Worm (Caenorhabditis elegans) whole organism, late embryonic: ENCODE measurements around the gene rpn-6.1.
A peak's percentile ranks its signal among the peaks of the same experiment; 100 is the strongest.

Source experiments
- K02D7.2 ChIP-seq: sonication (generic microtip); optimal IDR thresholded peaks from 2 replicates; lab custom pipeline; 2017; ENCODE audit warnings: mild to moderate bottlenecking, missing genetic modification characterization, missing compliant biosample characterization
- K09A11.1 ChIP-seq: sonication (generic microtip); optimal IDR thresholded peaks from 2 replicates; lab custom pipeline; 2017; ENCODE audit warnings: antibody characterized with exemption, mild to moderate bottlenecking, missing genetic modification characterization, missing compliant biosample characterization; ENCODE audit not compliant: insufficient read depth
- T23F11.4 ChIP-seq: fragments of 200-800 bp; sonication (Bioruptor generic); optimal IDR thresholded peaks from 2 replicates; lab custom pipeline; 2018; ENCODE audit warnings: mild to moderate bottlenecking, missing genetic modification characterization, missing compliant biosample characterization
- ahr-1 ChIP-seq: sonication (generic microtip); optimal IDR thresholded peaks from 2 replicates; lab custom pipeline; 2016; ENCODE audit warnings: missing genetic modification characterization, missing compliant biosample characterization
- ama-1 ChIP-seq: fragments of 150-350 bp; optimal IDR thresholded peaks from 2 replicates; lab custom pipeline; 2014
- ceh-2 ChIP-seq: sonication (generic microtip); optimal IDR thresholded peaks from 2 replicates; lab custom pipeline; 2016; ENCODE audit warnings: missing genotype, missing genetic modification characterization, missing compliant biosample characterization
- ceh-22 ChIP-seq: sonication (generic microtip); optimal IDR thresholded peaks from 2 replicates; lab custom pipeline; 2017; ENCODE audit warnings: missing biosample characterization, missing genetic modification characterization
- ceh-24 ChIP-seq: sonication (generic microtip); optimal IDR thresholded peaks from 2 replicates; lab custom pipeline; 2016; ENCODE audit warnings: mild to moderate bottlenecking, missing genetic modification characterization, missing compliant biosample characterization
- ceh-48 ChIP-seq: sonication (generic microtip); optimal IDR thresholded peaks from 2 replicates; lab custom pipeline; 2016; ENCODE audit warnings: missing genetic modification characterization, inconsistent platforms, missing compliant biosample characterization
- ceh-6 ChIP-seq: fragments of 200-800 bp; sonication (Bioruptor generic); optimal IDR thresholded peaks from 2 replicates; lab custom pipeline; 2018; ENCODE audit warnings: mild to moderate bottlenecking, missing genetic modification characterization, missing compliant biosample characterization
- ceh-9 ChIP-seq: sonication (generic microtip); optimal IDR thresholded peaks from 2 replicates; lab custom pipeline; 2016; ENCODE audit warnings: mild to moderate bottlenecking, missing genetic modification characterization, inconsistent platforms, missing compliant biosample characterization
- dve-1 ChIP-seq: sonication (generic microtip); optimal IDR thresholded peaks from 2 replicates; lab custom pipeline; 2017; ENCODE audit warnings: antibody characterized with exemption, mild to moderate bottlenecking, missing genetic modification characterization, missing compliant biosample characterization
- elt-2 ChIP-seq: sonication (generic microtip); optimal IDR thresholded peaks from 2 replicates; lab custom pipeline; 2016; ENCODE audit warnings: missing genetic modification reagents, missing genetic modification characterization, missing compliant biosample characterization
- elt-4 ChIP-seq: sonication (generic microtip); optimal IDR thresholded peaks from 2 replicates; lab custom pipeline; 2016; ENCODE audit warnings: missing genetic modification characterization, missing compliant biosample characterization
- ets-4 ChIP-seq: sonication (generic microtip); optimal IDR thresholded peaks from 2 replicates; lab custom pipeline; 2016; ENCODE audit warnings: missing genetic modification characterization, missing compliant biosample characterization
- fkh-10 ChIP-seq: fragments of 150-350 bp; optimal IDR thresholded peaks from 2 replicates; lab custom pipeline; 2014; ENCODE audit warnings: missing biosample characterization, missing genetic modification reagents, missing genetic modification characterization
- fkh-6 ChIP-seq: sonication (generic microtip); optimal IDR thresholded peaks from 2 replicates; lab custom pipeline; 2016; ENCODE audit warnings: missing genetic modification characterization, missing compliant biosample characterization
- hlh-15 ChIP-seq: sonication (generic microtip); optimal IDR thresholded peaks from 2 replicates; lab custom pipeline; 2016; ENCODE audit warnings: missing genetic modification characterization, missing compliant biosample characterization
- hlh-30 ChIP-seq: sonication (generic microtip); optimal IDR thresholded peaks from 2 replicates; lab custom pipeline; 2017; ENCODE audit warnings: antibody characterized with exemption, missing genetic modification characterization, missing compliant biosample characterization; ENCODE audit not compliant: insufficient read depth
- hlh-6 ChIP-seq: sonication (generic microtip); optimal IDR thresholded peaks from 2 replicates; lab custom pipeline; 2016; ENCODE audit warnings: missing genotype, missing genetic modification characterization, missing compliant biosample characterization
- lin-11 ChIP-seq: fragments of 200-800 bp; sonication (Bioruptor generic); optimal IDR thresholded peaks from 2 replicates; lab custom pipeline; 2018; ENCODE audit warnings: mild to moderate bottlenecking, missing genetic modification characterization, missing compliant biosample characterization
- nfya-1 ChIP-seq: sonication (generic microtip); optimal IDR thresholded peaks from 2 replicates; lab custom pipeline; 2017; ENCODE audit warnings: missing genetic modification characterization, mild to moderate bottlenecking, missing compliant biosample characterization, antibody characterized with exemption, moderate library complexity
- nhr-232 ChIP-seq: sonication (generic microtip); optimal IDR thresholded peaks from 2 replicates; lab custom pipeline; 2016; ENCODE audit warnings: missing genetic modification characterization, missing compliant biosample characterization
- odd-2 ChIP-seq: sonication (generic microtip); optimal IDR thresholded peaks from 2 replicates; lab custom pipeline; 2017; ENCODE audit warnings: antibody characterized with exemption, mild to moderate bottlenecking, missing genetic modification characterization, missing compliant biosample characterization
- pax-1 ChIP-seq: fragments of 150-350 bp; optimal IDR thresholded peaks from 2 replicates; lab custom pipeline; 2014; ENCODE audit warnings: missing biosample characterization, missing genetic modification characterization
- pha-2 ChIP-seq: sonication (generic microtip); optimal IDR thresholded peaks from 2 replicates; lab custom pipeline; 2017; ENCODE audit warnings: mild to moderate bottlenecking, missing genetic modification characterization, missing compliant biosample characterization
- pha-4 ChIP-seq: fragments of 150-350 bp; optimal IDR thresholded peaks from 2 replicates; lab custom pipeline; 2018; ENCODE audit warnings: missing biosample characterization, missing genetic modification reagents, missing genetic modification characterization
- pqm-1 ChIP-seq: sonication (generic microtip); optimal IDR thresholded peaks from 2 replicates; lab custom pipeline; 2016; ENCODE audit warnings: missing genetic modification characterization, missing compliant biosample characterization
- ref-2 ChIP-seq: sonication (generic microtip); optimal IDR thresholded peaks from 2 replicates; lab custom pipeline; 2016; ENCODE audit warnings: missing genetic modification characterization, missing compliant biosample characterization
- rnt-1 ChIP-seq: sonication (generic microtip); optimal IDR thresholded peaks from 2 replicates; lab custom pipeline; 2016; ENCODE audit warnings: missing genetic modification characterization, missing compliant biosample characterization
- sdc-2 ChIP-seq: sonication (generic microtip); optimal IDR thresholded peaks from 2 replicates; lab custom pipeline; 2016; ENCODE audit warnings: missing genotype, missing genetic modification characterization, missing compliant biosample characterization
- sox-2 ChIP-seq: fragments of 200-800 bp; sonication (Bioruptor generic); IDR thresholded peaks from 2 replicates; pipeline ENCODE4 v1.3.6; 2022; ENCODE audit warnings: missing genetic modification reagents, missing genetic modification characterization, missing compliant biosample characterization
- syd-9 ChIP-seq: sonication (generic microtip); optimal IDR thresholded peaks from 2 replicates; lab custom pipeline; 2016; ENCODE audit warnings: mild to moderate bottlenecking, missing genetic modification characterization, moderate library complexity, missing compliant biosample characterization
- ttx-3 ChIP-seq: sonication (generic microtip); optimal IDR thresholded peaks from 2 replicates; lab custom pipeline; 2016; ENCODE audit warnings: missing genetic modification reagents, missing genetic modification characterization, missing compliant biosample characterization
- unc-42 ChIP-seq: sonication (generic microtip); optimal IDR thresholded peaks from 2 replicates; lab custom pipeline; 2016; ENCODE audit warnings: missing genotype, missing genetic modification characterization, missing compliant biosample characterization
- unc-55 ChIP-seq: sonication (generic microtip); optimal IDR thresholded peaks from 2 replicates; lab custom pipeline; 2017; ENCODE audit warnings: missing biosample characterization, missing genetic modification reagents, missing genetic modification characterization
- ztf-16 ChIP-seq: sonication (generic microtip); optimal IDR thresholded peaks from 2 replicates; lab custom pipeline; 2017; ENCODE audit warnings: missing genetic modification characterization, missing compliant biosample characterization

Gene rpn-6.1

DNA sequence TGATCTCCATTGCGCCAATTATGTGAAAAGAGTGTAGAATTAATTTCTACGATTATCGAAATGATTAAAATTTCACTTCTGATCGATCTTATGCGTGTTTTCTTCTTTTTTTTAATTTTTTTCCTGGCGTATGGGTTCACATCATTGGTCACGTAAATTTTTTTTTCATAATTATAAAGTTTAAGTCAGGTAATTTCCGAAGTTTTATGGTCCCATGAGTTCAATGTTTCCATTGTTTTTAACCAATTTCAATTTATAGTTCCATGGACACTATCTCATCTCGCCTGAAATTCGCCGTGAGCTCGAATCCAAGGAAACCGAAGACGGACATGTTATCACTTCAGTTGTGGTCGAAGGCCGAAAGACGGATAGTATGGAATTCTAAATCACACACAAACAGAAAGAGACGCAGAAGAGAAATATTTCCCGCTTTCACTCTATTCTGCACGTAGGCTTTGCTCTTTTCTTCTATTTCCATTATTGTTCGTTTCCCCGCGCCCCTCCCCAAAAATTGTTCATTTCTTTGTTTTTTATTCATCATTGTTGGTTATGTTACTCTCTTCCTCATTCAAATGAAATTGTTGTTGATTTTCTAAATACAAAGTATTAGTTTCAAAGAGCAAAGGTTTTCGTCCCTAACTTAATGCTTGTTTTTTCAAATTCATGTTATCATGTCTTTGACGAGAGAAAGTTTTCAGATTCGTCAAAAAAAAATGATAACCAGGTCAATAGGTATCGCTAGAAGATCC is 26.4 kb downstream of the rpn-6.1 start, which contains the start of the genes F57B9.8 and coq-2:
F57B9.8 (minus strand) TSS at position 51 of the 749 bp plus-strand sequence.
coq-2 (plus strand) TSS at position 699 of the 749 bp plus-strand sequence.
- TF ChIP-seq ceh-22 (no peak), ceh-9 (tag; lab: Kevin White, UChicago) (no peak), pha-4 (tag; lab: Kevin White, UChicago) (no peak)

DNA sequence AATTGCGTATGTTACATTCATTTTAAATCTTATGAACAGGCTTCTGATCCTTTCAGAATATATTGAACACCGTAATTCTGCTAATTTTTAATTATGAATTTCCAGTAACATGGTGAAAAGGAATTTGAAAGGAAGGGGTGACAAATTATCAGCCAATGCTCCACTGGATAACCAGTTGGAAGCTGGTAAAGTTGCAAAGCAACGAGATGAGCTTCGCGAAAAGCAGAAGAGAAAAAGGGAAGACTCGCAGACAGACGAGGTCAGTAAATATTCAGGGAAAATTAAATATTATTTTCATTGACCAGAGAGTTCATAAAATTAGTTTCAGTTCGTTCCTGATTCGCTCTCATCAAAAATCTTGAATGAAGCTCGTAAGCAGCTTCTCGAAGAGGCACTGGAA is 29.9 kb downstream of the rpn-6.1 start, which contains the start of gene byn-1:
byn-1 (plus strand) TSS at position 106 of the 400 bp plus-strand sequence.
- no peak for TF ChIP-seq ttx-3 (tag; lab: Kevin White, UChicago)
- TF ChIP-seq sox-2 (GFP tag; lab: Robert Waterston, UW) = no peak
- TF ChIP-seq, all 69 proteins: peak for 0

DNA sequence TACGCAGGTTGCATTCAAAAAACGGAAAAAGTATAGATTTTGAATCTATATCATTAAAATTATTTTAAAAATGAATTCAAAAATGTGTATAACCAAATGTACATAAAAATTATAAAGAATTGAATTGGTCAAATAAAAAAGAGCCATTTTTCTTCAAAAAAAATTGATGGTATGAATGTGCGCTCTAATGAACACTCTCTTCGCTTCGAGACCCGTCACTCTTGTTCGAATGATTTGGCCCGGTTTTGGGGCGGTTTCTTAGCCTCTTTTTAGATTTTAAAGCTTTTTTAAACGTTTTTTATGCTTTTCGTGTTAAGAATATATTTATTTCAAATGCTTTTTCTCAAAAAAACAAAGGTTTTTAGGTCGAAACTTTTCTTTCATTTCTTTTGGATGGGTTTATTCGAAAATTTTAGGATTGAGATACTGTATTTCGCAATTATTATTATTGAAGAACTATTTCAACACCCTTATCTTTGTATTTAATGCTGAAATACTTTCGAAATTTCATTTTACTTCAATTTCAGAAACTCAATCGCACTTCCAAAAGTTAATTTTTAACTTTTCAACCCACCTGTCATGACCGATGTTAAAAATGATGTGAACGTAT is 32.1 kb downstream of the rpn-6.1 start, which contains the start of gene inf-1:
inf-1 (plus strand) TSS at position 577 of the 610 bp plus-strand sequence.
- no peak for TF ChIP-seq pha-2 (tag; lab: Kevin White, UChicago)
- no peak for TF ChIP-seq ama-1 (lab: Kevin White, UChicago)
- TF ChIP-seq nhr-232 (tag; lab: Kevin White, UChicago) = no peak
- no peak for TF ChIP-seq elt-4
- no peak for TF ChIP-seq hlh-15 (tag; lab: Kevin White, UChicago)
- no peak for TF ChIP-seq unc-55
- TF ChIP-seq ceh-2 (tag; lab: Kevin White, UChicago) = no peak
- TF ChIP-seq dve-1 (tag; lab: Kevin White, UChicago) = no peak
- TF ChIP-seq T23F11.4 = no peak
- no peak for TF ChIP-seq ztf-16 (tag; lab: Kevin White, UChicago)
- TF ChIP-seq elt-2 = no peak
- TF ChIP-seq odd-2 (tag; lab: Kevin White, UChicago) = no peak
- TF ChIP-seq fkh-10 (GFP tag; lab: Kevin White, UChicago) = no peak

DNA sequence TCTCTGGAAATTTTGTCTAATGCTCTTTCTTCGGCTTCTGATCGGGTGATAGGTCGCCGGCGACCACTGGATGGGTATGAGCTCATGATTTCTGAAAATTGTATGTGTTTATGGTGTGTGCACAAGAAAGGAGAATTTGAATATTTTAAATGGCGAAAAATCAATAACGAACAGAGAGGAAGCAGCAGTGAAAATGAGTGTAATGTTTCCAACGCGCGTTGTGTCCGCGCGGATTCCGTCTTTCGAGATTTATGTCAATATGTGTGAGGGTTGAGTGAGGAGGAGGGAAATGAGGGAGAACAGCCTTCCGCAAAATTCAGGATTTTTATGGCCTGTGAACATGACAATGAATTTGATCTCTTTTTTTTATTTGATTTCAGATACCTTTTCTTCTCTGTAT is 33.1 kb downstream of the rpn-6.1 start, which contains the start of gene flap-1:
flap-1 (minus strand) TSS at position 101 of the 400 bp plus-strand sequence.
- TF ChIP-seq ceh-48 (peak; percentile 45), unc-55 (peak; percentile 42), rnt-1 (tag; lab: Kevin White, UChicago) (no peak)

DNA sequence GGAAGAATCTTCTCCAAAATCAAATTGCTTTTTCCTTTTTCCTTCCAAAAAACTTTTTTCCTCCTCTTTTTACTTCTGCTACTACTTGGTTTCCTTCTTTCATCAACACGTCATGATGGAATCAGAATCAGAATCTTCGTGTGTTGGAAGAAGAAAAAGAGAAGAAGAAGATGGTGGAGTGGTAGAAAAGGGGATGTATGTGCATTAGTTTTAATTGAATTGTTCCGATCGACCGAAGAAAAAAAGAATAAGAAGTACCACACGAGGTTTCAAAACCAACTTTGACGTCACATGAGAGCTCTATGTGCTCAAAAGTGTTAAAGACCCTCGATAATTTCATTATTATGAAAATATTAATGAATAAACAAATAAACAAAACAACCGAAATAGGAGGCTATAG is 47.0 kb downstream of the rpn-6.1 start:
- TF ChIP-seq unc-42 (tag; lab: Kevin White, UChicago) = peak; percentile 69
- TF ChIP-seq K02D7.2 (tag; lab: Kevin White, UChicago) = no peak
- no peak for TF ChIP-seq ceh-6
- TF ChIP-seq, all 69 proteins: peak for 1

DNA sequence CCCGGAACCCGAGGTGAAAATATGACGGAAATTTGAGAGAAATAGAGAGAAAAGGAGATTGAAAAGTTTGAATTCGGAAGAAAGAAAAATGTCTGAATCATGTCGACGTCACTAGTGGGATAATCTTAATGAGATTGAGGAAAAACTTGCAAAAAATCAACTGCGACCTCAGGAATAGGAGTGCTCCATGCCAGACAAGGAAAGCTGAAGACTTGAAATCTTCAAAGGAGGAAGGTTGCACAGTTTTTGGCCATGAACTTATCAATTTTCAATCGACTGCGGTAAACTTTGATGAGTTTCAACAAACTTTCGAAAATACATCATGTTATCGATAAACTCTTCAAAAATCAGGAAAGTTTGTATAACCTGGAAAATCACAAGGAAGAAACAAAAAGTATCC is 49.4 kb downstream of the rpn-6.1 start, which contains the start of gene pdf-1:
pdf-1 (minus strand) TSS at position 101 of the 400 bp plus-strand sequence.
- TF ChIP-seq K09A11.1 (no peak), lin-11 (tag; lab: Kevin White, UChicago) (no peak), fkh-6 (tag; lab: Kevin White, UChicago) (no peak), hlh-15 (tag; lab: Kevin White, UChicago) (no peak), rnt-1 (tag; lab: Kevin White, UChicago) (no peak), ref-2 (tag; lab: Kevin White, UChicago) (no peak), hlh-30 (tag; lab: Kevin White, UChicago) (no peak), ceh-2 (tag; lab: Kevin White, UChicago) (no peak), ceh-24 (tag; lab: Kevin White, UChicago) (no peak), ahr-1 (tag; lab: Kevin White, UChicago) (no peak), pax-1 (tag; lab: Kevin White, UChicago) (no peak), sdc-2 (tag; lab: Kevin White, UChicago) (no peak), ttx-3 (tag; lab: Kevin White, UChicago) (no peak), ama-1 (lab: Kevin White, UChicago) (no peak), ets-4 (no peak), elt-2 (no peak), syd-9 (tag; lab: Kevin White, UChicago) (no peak), nfya-1 (tag; lab: Kevin White, UChicago) (no peak), pqm-1 (tag; lab: Kevin White, UChicago) (no peak), hlh-6 (tag; lab: Kevin White, UChicago) (no peak)
